Worm (Caenorhabditis elegans): ENCODE results near the gene F08F8.10.

F08F8.10 gene

ce11 chrIII:7376143-7376802, 19.1 kb upstream of the F08F8.10 start:
- TF ChIP-seq mab-5 (tag; optimal IDR thresholded peaks at IDR 0.05), result no peak
- peak; percentile 66 for TF ChIP-seq pha-4 (tag; optimal IDR thresholded peaks at IDR 0.05)
- peak; percentile 15 for TF ChIP-seq lin-13 (tag; optimal IDR thresholded peaks at IDR 0.05)
- TF ChIP-seq unc-62 (GFP tag; optimal IDR thresholded peaks at IDR 0.05), result peak; percentile 51
- TF ChIP-seq nhr-2 (tag; optimal IDR thresholded peaks at IDR 0.05), result peak; percentile 35
- peak; percentile 19 for TF ChIP-seq hlh-1 (tag; optimal IDR thresholded peaks at IDR 0.05)
- TF ChIP-seq zip-8 (tag; optimal IDR thresholded peaks at IDR 0.05), result peak; percentile 78
- peak; percentile 38 for TF ChIP-seq drap-1 (GFP tag; optimal IDR thresholded peaks at IDR 0.05)
- peak; percentile 56 for TF ChIP-seq nhr-237 (tag; optimal IDR thresholded peaks at IDR 0.05)
- no peak for TF ChIP-seq elt-1 (tag; optimal IDR thresholded peaks at IDR 0.05; ENCODE audit: borderline replicate concordance, insufficient read depth)
- TF ChIP-seq blmp-1 (tag; optimal IDR thresholded peaks at IDR 0.05), result no peak
- TF ChIP-seq nhr-76 (tag; optimal IDR thresholded peaks at IDR 0.05), result no peak
- no peak for TF ChIP-seq ceh-43 (GFP tag; optimal IDR thresholded peaks at IDR 0.05)
- peak; percentile 47 for TF ChIP-seq elt-3 (tag; optimal IDR thresholded peaks at IDR 0.05)
- TF ChIP-seq sptf-1 (tag; optimal IDR thresholded peaks at IDR 0.05), result peak; percentile 12
- TF ChIP-seq mls-2 (tag; optimal IDR thresholded peaks at IDR 0.05), result peak; percentile 22
- TF ChIP-seq ceh-39 (tag; optimal IDR thresholded peaks at IDR 0.05), result no peak
- no peak for TF ChIP-seq unc-120 (tag; optimal IDR thresholded peaks at IDR 0.05; ENCODE audit: poor library complexity, severe bottlenecking)

ce11 chrIII:7375434-7375833, 18.2 kb upstream of the F08F8.10 start:
- TF ChIP-seq elt-3 (tag; optimal IDR thresholded peaks at IDR 0.05) (peak; percentile 60), blmp-1 (tag; optimal IDR thresholded peaks at IDR 0.05) (no peak), cnd-1 (tag; optimal IDR thresholded peaks at IDR 0.05) (no peak), snpc-4 (tag; optimal IDR thresholded peaks at IDR 0.05) (no peak)

DNA sequence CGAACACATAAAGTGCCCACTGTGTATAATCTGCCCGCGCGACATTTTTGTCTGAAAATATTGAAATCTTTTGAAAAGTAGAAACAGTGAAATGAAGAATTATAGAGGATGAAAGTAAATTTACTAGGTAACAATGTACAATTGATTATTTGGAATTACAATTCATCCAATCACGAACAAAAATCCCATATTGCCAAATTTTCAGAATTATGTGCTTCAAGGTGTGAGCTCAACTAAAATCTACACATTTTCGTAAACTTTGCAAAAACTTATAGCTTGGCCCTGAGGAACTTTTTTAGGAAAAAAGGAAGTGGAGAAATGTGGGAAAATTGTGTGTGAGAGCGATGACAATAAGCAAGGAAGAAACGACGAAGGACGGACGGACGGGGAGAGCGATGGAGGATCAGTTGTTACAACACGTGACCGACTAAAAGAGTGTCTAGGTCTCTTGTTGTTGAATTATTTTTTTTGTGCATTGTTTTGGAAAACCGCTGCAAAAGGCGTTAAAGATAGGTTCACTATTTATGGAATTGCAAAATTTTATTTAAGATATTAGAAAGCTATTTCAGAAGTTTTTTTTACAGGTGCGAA, 17.6 kb upstream of the F08F8.10 start, which contains the start of gene mml-1:
mml-1 (minus strand) TSS at position 51 of the 591 bp plus-strand sequence.
- TF ChIP-seq tbx-8 (GFP tag; optimal IDR thresholded peaks at IDR 0.05) (no peak), M03D4.4 (tag; optimal IDR thresholded peaks at IDR 0.05) (no peak), pha-4 (tag; optimal IDR thresholded peaks at IDR 0.05) (no peak), lin-13 (tag; optimal IDR thresholded peaks at IDR 0.05) (no peak), sem-2 (GFP tag; optimal IDR thresholded peaks at IDR 0.05) (no peak), sptf-1 (tag; optimal IDR thresholded peaks at IDR 0.05) (no peak), lin-32 (GFP tag; optimal IDR thresholded peaks at IDR 0.05) (no peak), hlh-1 (tag; optimal IDR thresholded peaks at IDR 0.05) (peak; percentile 46), unc-120 (tag; optimal IDR thresholded peaks at IDR 0.05; ENCODE audit: poor library complexity, severe bottlenecking) (peak; percentile 29), mab-5 (tag; optimal IDR thresholded peaks at IDR 0.05) (no peak)

- TF ChIP-seq lin-13 (tag; optimal IDR thresholded peaks at IDR 0.05), result no peak
These were observed 16.7 kb upstream of the F08F8.10 start for ce11 chrIII:7373802-7374435.

ce11 chrIII:7370569-7370968, 13.4 kb upstream of the F08F8.10 start:
- TF ChIP-seq ceh-83 (GFP tag; optimal IDR thresholded peaks at IDR 0.05) (no peak), lin-32 (GFP tag; optimal IDR thresholded peaks at IDR 0.05) (no peak), zip-8 (tag; optimal IDR thresholded peaks at IDR 0.05) (no peak), mls-2 (tag; optimal IDR thresholded peaks at IDR 0.05) (no peak), mep-1 (tag; optimal IDR thresholded peaks at IDR 0.05) (no peak), nhr-2 (tag; optimal IDR thresholded peaks at IDR 0.05) (no peak), lin-13 (tag; optimal IDR thresholded peaks at IDR 0.05) (no peak), snpc-4 (tag; optimal IDR thresholded peaks at IDR 0.05) (no peak), ztf-11 (tag; optimal IDR thresholded peaks at IDR 0.05) (no peak)

Data from whole organism, mixed stage, embryonic.